Worm (Caenorhabditis elegans) whole organism, L4/young adult: Measurements from ENCODE around the gene prp-8.

Source experiments
- W03F9.2 ChIP-seq: fragments of 150-350 bp; optimal IDR thresholded peaks from 2 replicates; lab custom pipeline; 2014; ENCODE audit warnings: missing biosample characterization, missing genetic modification characterization
- dao-5 ChIP-seq: sonication (generic microtip); optimal IDR thresholded peaks from 2 replicates; lab custom pipeline; 2016; ENCODE audit warnings: missing genotype, missing genetic modification characterization, moderate library complexity, missing compliant biosample characterization
- him-1 ChIP-seq: sonication (generic microtip); optimal IDR thresholded peaks from 2 replicates; lab custom pipeline; 2016; ENCODE audit warnings: missing genotype, missing genetic modification reagents, missing genetic modification characterization, missing compliant biosample characterization

The prp-8 gene

ce11 chrIII:8163788-8164423 is at the start of gene prp-8:
Gene prp-8 (plus strand): TSS chrIII:8164373.
- peak; percentile 45 for TF ChIP-seq him-1 (tag; lab: Kevin White, UChicago)
- TF ChIP-seq W03F9.2: peak; percentile 92
- TF ChIP-seq dao-5: no peak

- no peak for TF ChIP-seq W03F9.2
- TF ChIP-seq him-1 (tag; lab: Kevin White, UChicago): no peak
- TF ChIP-seq dao-5: no peak
Measured at ce11 chrIII:8115877-8116276, 48.3 kb upstream of the prp-8 start.

ce11 chrIII:8117155-8117554 is 47.0 kb upstream of the prp-8 start:
- TF ChIP-seq W03F9.2 (no peak), dao-5 (no peak), him-1 (tag; lab: Kevin White, UChicago) (no peak)

- TF ChIP-seq W03F9.2: no peak
- no peak for TF ChIP-seq him-1 (tag; lab: Kevin White, UChicago)
- TF ChIP-seq dao-5: no peak
Measured at ce11 chrIII:8121132-8121531, 43.0 kb upstream of the prp-8 start, which contains the start of gene gei-8. Gene gei-8 (minus strand): TSS chrIII:8121232.

DNA sequence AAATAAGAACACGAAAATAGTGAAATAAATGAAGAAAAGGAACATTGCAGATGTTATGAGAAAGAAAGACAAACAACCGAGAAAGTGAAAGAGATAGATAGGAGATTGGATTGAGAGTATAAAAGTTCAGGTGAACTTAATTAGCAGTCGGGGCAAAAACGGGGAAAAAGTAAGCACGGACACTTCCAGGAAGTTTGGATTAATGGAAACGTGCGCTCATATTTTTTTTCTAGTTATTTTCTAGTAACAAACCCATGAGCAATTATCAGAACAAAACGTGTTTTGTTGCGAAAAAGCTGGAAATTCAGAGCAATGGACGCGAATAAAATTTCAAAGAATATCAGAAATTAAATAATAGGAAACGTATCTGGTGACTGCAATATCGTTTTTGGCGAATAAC is 42.2 kb upstream of the prp-8 start:
- TF ChIP-seq him-1 (tag; lab: Kevin White, UChicago): no peak
- no peak for TF ChIP-seq W03F9.2
- TF ChIP-seq dao-5: no peak

DNA sequence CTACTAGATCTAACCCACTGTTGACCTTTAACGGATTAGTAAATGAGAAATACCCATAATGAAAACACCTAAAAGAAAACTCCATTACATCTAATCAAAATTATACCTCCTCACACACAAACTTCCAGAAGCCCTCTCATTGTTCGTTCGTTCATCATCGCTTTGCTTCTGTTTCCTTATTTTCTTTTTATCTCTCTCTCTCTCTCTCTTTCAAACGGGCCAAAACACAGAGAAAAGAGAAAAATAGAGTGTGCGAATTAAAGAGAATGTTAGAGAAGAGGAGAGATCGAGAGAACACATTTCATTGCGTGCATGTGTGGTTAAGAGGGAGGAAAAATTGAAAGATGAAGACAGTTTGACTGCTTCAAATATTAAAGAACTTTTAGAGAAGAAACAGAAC is 39.9 kb upstream of the prp-8 start:
- TF ChIP-seq dao-5 (no peak), him-1 (tag; lab: Kevin White, UChicago) (no peak), W03F9.2 (peak; percentile 14)

DNA sequence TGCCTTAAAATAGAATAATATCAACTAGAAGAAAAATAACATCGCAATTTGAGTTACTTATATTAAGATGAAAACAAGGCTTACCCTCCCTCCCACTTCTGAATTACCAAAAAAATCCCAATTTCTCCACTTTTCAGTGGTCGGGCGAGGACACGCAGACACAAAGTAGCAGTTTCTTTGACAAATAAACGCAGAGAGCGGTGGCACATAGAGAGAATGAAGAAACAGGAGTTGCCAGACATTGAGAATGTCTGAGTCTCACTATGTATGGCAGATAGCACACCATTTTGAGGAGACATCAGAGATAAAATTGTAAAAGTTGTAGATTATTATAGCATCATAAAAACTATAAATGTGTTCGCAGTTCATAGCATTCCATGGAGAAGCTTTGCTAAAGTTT is 38.9 kb upstream of the prp-8 start:
- TF ChIP-seq him-1 (tag; lab: Kevin White, UChicago): no peak
- peak; percentile 40 for TF ChIP-seq W03F9.2

ce11 chrIII:8126978-8127377 is 37.2 kb upstream of the prp-8 start:
- TF ChIP-seq dao-5 (no peak), him-1 (tag; lab: Kevin White, UChicago) (no peak), W03F9.2 (no peak)

DNA sequence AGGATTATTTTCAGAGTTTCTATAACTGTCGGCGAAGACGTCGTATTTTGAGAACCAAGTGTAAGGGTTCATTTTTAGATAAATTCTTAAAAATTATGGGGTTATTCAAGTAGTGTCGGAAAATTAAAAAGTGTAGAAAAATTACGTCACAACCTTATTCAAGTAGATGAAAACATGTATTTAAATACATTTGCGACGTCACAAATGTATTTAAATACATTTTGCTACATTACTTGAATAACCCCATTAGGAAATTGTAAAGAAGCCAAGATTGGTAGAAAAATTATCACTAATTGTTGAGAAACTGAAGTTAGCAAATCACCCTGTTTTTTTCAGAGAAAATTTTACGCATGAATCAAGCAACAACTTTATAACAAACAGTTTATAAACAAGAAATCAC is 35.0 kb upstream of the prp-8 start:
- TF ChIP-seq him-1 (tag; lab: Kevin White, UChicago) (no peak), W03F9.2 (no peak), dao-5 (no peak)

DNA sequence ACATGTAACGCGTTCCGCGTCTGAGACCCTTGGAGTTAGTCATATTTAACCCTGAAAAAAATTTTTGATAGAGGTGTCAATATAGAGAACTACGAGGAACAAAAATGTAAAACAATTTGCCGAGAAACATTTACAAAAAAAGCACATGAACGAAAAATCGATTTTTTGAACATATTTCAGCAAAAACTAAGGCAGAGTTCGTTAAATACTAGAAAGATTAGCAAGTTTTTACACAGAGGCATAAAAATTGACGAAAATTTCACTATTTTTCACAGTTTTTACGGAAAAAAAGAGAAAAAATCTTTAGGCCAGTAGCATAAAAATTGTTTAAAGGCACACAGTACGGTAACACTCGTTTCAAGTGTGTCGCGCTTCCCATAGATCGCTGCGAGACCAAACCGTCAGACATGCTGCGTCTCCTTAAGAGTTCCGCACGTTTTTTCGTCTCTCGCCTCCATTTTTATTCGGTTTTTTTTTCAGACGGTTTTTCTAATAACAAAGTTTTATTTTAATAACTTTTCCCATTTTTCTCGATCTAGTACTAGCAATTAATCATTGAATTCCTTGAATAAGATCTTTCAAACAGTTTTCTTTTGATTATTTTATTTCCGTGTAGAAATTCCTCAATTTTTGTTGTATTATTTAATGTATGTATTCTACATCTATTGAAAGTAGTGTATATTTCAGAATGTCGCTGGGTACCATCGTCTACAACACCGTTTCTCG is 33.8 kb upstream of the prp-8 start, which contains the start of the genes rpl-21 and C14B9.10:
Gene rpl-21, minus strand, starts transcription at position 51 of the 726 bp plus-strand sequence.
Gene C14B9.10, plus strand, starts transcription at position 676 of the 726 bp plus-strand sequence.
- TF ChIP-seq W03F9.2 (peak; percentile 89), dao-5 (no peak), him-1 (tag; lab: Kevin White, UChicago) (peak; percentile 47)

ce11 chrIII:8132496-8132895 is 31.7 kb upstream of the prp-8 start:
- TF ChIP-seq W03F9.2 (no peak), dao-5 (no peak), him-1 (tag; lab: Kevin White, UChicago) (no peak)

- TF ChIP-seq dao-5 (no peak), W03F9.2 (no peak), him-1 (tag; lab: Kevin White, UChicago) (no peak)
Measured at ce11 chrIII:8133346-8133745, 30.8 kb upstream of the prp-8 start, which contains the start of gene C14B9.2. Gene C14B9.2 (plus strand): TSS chrIII:8133665.

DNA sequence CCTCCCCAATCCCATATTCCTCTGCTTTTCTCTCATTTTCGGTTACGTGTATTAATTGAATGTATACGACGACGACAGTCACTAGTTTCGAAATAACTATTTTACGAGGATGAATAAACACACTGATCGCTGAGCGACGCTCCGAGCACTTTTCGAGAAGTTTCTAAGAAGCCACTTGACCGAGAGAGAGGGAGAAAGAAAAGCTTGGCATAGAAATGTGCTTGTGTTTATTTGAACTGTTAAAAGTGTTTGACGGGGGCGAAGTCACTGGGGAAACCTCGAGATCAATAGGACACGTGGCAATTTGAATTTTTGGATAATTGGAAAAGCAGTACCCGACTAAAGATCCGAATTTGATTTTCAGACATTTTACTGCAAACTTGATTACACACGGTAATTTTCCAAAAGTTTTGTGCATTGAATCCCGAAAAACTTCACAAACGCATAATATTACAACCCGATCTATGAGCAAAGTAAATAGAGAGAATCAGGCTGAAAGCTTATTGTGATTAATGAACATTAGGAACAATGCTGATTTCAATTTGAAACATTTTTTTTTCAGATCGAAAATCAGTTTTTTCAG is 27.6 kb upstream of the prp-8 start:
- no peak for TF ChIP-seq dao-5
- TF ChIP-seq W03F9.2: no peak
- no peak for TF ChIP-seq him-1 (tag; lab: Kevin White, UChicago)

- no peak for TF ChIP-seq dao-5
- TF ChIP-seq him-1 (tag; lab: Kevin White, UChicago): no peak
- no peak for TF ChIP-seq W03F9.2
Measured at ce11 chrIII:8137777-8138176, 26.4 kb upstream of the prp-8 start, which contains the start of gene hsp-12.2. Gene hsp-12.2 (plus strand): TSS chrIII:8138077.

- TF ChIP-seq W03F9.2: no peak
- TF ChIP-seq him-1 (tag; lab: Kevin White, UChicago): no peak
- no peak for TF ChIP-seq dao-5
Measured at ce11 chrIII:8142217-8142616, 22.0 kb upstream of the prp-8 start.
